Worm (Caenorhabditis elegans): ENCODE measurements around the gene fbxb-5.

The fbxb-5 gene

DNA sequence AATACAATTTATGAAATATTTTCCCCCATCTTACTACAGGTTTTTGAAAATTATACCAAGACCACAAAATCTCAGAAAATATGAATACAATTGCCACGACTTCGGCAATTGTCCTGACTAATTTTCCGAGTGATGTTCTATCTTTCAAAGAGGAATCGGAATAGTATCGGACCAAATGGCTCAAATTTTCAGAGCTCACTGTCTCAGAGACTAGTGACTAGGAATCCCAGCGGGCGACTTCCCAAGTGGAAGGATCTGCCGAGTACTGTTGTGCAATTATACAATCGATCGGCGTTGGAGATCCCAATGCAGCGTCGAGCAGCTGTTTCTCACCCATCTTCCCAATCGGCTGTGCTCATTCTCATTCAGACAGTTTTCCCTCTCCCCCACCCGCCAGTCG, 3.4 kb upstream of the fbxb-5 start, which contains the start of gene F45C12.17:
Gene F45C12.17 (plus strand): TSS at position 377 of the 400 bp plus-strand sequence.
- TF ChIP-seq ets-5 (GFP tag; IDR thresholded peaks at IDR 0.05) (no peak), mef-2 (tag; optimal IDR thresholded peaks at IDR 0.05) (no peak), fos-1 (tag; optimal IDR thresholded peaks at IDR 0.05) (no peak), nhr-84 (tag; optimal IDR thresholded peaks at IDR 0.05) (no peak), alr-1 (tag; optimal IDR thresholded peaks at IDR 0.05; ENCODE audit: borderline replicate concordance) (no peak)

- TF ChIP-seq dsc-1 (tag; optimal IDR thresholded peaks at IDR 0.05) (no peak), ces-1 (GFP tag; optimal IDR thresholded peaks at IDR 0.05) (no peak), mab-9 (GFP tag; IDR thresholded peaks at IDR 0.05) (no peak), C04F5.9 (tag; optimal IDR thresholded peaks at IDR 0.05) (no peak), nhr-12 (tag; optimal IDR thresholded peaks at IDR 0.05) (no peak), jun-1 (tag; optimal IDR thresholded peaks at IDR 0.05) (no peak), nhr-11 (tag; optimal IDR thresholded peaks at IDR 0.05) (no peak), unc-62 (GFP tag; optimal IDR thresholded peaks at IDR 0.05) (no peak), ceh-8 (GFP tag; optimal IDR thresholded peaks at IDR 0.05) (no peak), fos-1 (tag; optimal IDR thresholded peaks at IDR 0.05) (no peak), aly-2 (tag; optimal IDR thresholded peaks at IDR 0.05) (no peak), dpl-1 (GFP tag; optimal IDR thresholded peaks at IDR 0.05) (no peak), fkh-10 (GFP tag; optimal IDR thresholded peaks at IDR 0.05) (no peak), irx-1 (tag; optimal IDR thresholded peaks at IDR 0.05) (no peak), mef-2 (tag; optimal IDR thresholded peaks at IDR 0.05) (no peak), mdl-1 (tag; optimal IDR thresholded peaks at IDR 0.05) (no peak), ceh-90 (tag; optimal IDR thresholded peaks at IDR 0.05) (no peak), skn-1 (tag; optimal IDR thresholded peaks at IDR 0.05) (no peak), tlp-1 (tag; optimal IDR thresholded peaks at IDR 0.05) (no peak)
Observed at ce11 chrII:1724314-1724713, 2.0 kb upstream of the fbxb-5 start, which contains the start of gene fbxb-11. Gene fbxb-11, plus strand, starts transcription at chrII:1724614.

DNA sequence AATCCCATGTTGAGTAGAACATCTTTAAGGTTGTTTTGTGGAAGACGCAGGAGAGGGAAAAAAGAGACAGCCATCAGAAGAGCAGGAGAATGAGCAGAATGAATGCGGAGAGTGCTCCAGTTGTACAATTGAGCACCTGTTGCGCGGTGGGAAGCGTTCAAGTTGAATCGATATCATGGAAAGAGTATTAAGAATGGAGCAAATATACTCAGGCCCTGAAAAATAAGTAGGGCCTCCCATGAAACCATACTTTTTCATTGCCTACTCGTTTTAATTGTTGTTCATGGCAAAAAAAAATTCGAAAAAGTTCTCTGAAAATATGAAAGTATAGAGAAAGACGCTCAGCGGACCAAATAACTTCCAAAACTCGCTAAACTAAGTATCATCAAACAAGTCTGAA, 3.1 kb downstream of the fbxb-5 start, which contains the start of gene fbxb-48:
Gene fbxb-48 (minus strand): TSS at position 101 of the 400 bp plus-strand sequence.
- TF ChIP-seq C04F5.9 (tag; optimal IDR thresholded peaks at IDR 0.05) (no peak), dpl-1 (GFP tag; optimal IDR thresholded peaks at IDR 0.05) (no peak), hpl-2 (GFP tag; optimal IDR thresholded peaks at IDR 0.05) (no peak), nhr-76 (tag; optimal IDR thresholded peaks at IDR 0.05) (no peak), ceh-90 (tag; optimal IDR thresholded peaks at IDR 0.05) (no peak), hlh-4 (tag; optimal IDR thresholded peaks at IDR 0.05) (no peak)

DNA sequence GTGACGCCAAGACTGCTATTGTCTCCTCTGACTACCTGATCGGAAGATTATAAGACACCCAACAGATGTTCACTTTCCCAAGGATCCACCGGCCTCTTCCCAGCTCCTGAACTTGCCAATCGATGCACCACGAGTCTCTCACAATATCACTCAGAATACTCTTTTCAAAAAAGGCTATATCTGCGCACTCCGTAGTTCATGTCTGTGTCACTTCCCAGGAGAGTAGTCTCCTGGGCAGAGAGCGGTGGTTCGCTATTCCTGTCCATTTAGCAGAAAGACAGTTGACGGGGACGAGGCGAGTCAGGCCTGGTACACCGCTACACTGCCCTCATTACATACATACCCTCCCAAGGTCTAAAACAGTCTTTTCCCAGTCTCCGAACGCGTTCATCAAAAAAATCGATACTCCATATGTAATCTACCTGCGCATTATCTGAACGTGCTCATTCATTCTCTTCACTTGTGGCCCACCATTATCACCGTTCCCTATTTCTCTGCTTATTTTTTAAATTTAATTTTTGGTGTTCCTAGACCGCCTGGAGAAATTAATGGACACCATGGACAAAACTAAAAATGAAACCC, 7.4 kb downstream of the fbxb-5 start, which contains the start of gene btb-6:
Gene btb-6 (plus strand): TSS at position 532 of the 582 bp plus-strand sequence.
- TF ChIP-seq ceh-63 (GFP tag; optimal IDR thresholded peaks at IDR 0.05) (no peak), mab-9 (GFP tag; IDR thresholded peaks at IDR 0.05) (no peak), vab-15 (tag; optimal IDR thresholded peaks at IDR 0.05) (no peak), nhr-12 (tag; optimal IDR thresholded peaks at IDR 0.05) (no peak), lir-3 (tag; optimal IDR thresholded peaks at IDR 0.05; ENCODE audit: poor library complexity) (no peak), pax-3 (tag; optimal IDR thresholded peaks at IDR 0.05) (no peak), fos-1 (tag; optimal IDR thresholded peaks at IDR 0.05) (no peak), C04F5.9 (tag; optimal IDR thresholded peaks at IDR 0.05) (no peak), ztf-4 (tag; optimal IDR thresholded peaks at IDR 0.05) (no peak), ztf-11 (tag; optimal IDR thresholded peaks at IDR 0.05) (no peak), lin-13 (GFP tag; optimal IDR thresholded peaks at IDR 0.05) (no peak), nhr-85 (tag) (no peak), dpl-1 (GFP tag; optimal IDR thresholded peaks at IDR 0.05) (no peak), lin-39 (tag; optimal IDR thresholded peaks at IDR 0.05) (no peak), nhr-71 (tag; optimal IDR thresholded peaks at IDR 0.05) (no peak), hlh-4 (tag; optimal IDR thresholded peaks at IDR 0.05) (no peak), unc-86 (tag; optimal IDR thresholded peaks at IDR 0.05) (no peak), snpc-4 (tag; optimal IDR thresholded peaks at IDR 0.05) (no peak), ces-1 (GFP tag; optimal IDR thresholded peaks at IDR 0.05) (no peak)

Measured in whole organism, L1 larva.